Fruit fly (Drosophila melanogaster) whole organism, pupa: ENCODE data around the gene CG14314.

ENCODE experiments used
- CG34367 ChIP-seq: fragments of 200-800 bp; sonication (Bioruptor generic); optimal IDR thresholded peaks from 2 replicates; lab custom pipeline; 2018; ENCODE audit warnings: missing biosample characterization, mild to moderate bottlenecking, missing genetic modification characterization
- CG8159 ChIP-seq: fragments of 200-800 bp; sonication (Bioruptor generic); optimal IDR thresholded peaks from 3 replicates; lab custom pipeline; 2018; ENCODE audit warnings: missing biosample characterization, mild to moderate bottlenecking, missing genetic modification characterization, moderate library complexity
- Ets98B ChIP-seq: fragments of 200-800 bp; sonication (Bioruptor generic); IDR thresholded peaks from 2 replicates; pipeline ENCODE4 v1.3.6; 2022; ENCODE audit warnings: missing biosample characterization, missing genetic modification characterization
- Pif1B ChIP-seq: fragments of 200-800 bp; sonication (Bioruptor generic); optimal IDR thresholded peaks from 3 replicates; lab custom pipeline; 2016; ENCODE audit warnings: missing biosample characterization, missing genetic modification characterization
- gl ChIP-seq: fragments of 200-800 bp; sonication (Bioruptor generic); optimal IDR thresholded peaks from 2 replicates; lab custom pipeline; 2018; ENCODE audit warnings: missing biosample characterization, mild to moderate bottlenecking, missing genetic modification characterization

DNA sequence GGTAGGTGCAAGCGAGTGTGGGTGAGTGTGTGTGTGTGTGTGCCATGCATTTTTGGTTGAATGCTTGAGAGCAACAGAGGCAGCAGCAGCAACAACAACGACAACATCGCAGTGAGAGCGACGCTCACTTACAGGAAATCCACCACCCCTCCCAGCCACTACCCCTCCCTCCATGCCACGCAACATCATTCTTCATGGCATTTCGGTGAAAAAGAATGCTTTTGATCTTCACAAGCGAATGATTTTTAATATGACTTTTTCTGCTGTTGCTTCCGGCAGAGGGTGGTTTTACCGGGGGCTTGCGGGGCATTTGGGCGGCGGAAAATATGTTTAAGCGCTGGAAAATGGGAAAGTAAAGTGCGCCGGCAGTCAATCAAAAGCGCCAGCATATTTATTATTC is 45.7 kb downstream of the CG14314 start:
- TF ChIP-seq CG34367 (tag; lab: Kevin White, UChicago): no peak
- no peak for TF ChIP-seq CG8159 (tag; lab: Kevin White, UChicago)
- TF ChIP-seq gl (tag; lab: Kevin White, UChicago): no peak
- no peak for TF ChIP-seq Pif1B (GFP tag; lab: Kevin White, UChicago)
- no peak for TF ChIP-seq Ets98B (GFP tag; lab: Robert Waterston, UW)
